Fruit fly (Drosophila melanogaster) whole organism, embryonic: ENCODE measurements around the gene Polr3I.

ENCODE experiments used
- B-H1 ChIP-seq: fragments of 200-800 bp; sonication (Bioruptor generic); IDR thresholded peaks from 3 replicates; pipeline ENCODE4 v1.3.6; 2022; ENCODE audit warnings: missing biosample characterization, missing genetic modification characterization
- CG10209 ChIP-seq: fragments of 200-800 bp; sonication (Bioruptor generic); optimal IDR thresholded peaks from 3 replicates; lab custom pipeline; 2017; ENCODE audit warnings: missing biosample characterization, mild to moderate bottlenecking, missing genetic modification characterization, missing genetic modification reagents
- CG10959 ChIP-seq: fragments of 200-800 bp; sonication (Bioruptor generic); IDR thresholded peaks from 2 replicates; pipeline ENCODE4 v1.3.6; 2022; ENCODE audit warnings: missing biosample characterization, missing genetic modification characterization
- CG11456 ChIP-seq: fragments of 200-800 bp; sonication (Bioruptor generic); IDR thresholded peaks from 3 replicates; pipeline ENCODE4 v1.3.6; 2022; ENCODE audit warnings: missing biosample characterization, missing genetic modification characterization
- CG11504 ChIP-seq: fragments of 200-800 bp; sonication (Bioruptor generic); optimal IDR thresholded peaks from 3 replicates; lab custom pipeline; 2019; ENCODE audit warnings: missing biosample characterization, mild to moderate bottlenecking, missing genetic modification characterization, moderate library complexity
- CG12236 ChIP-seq: fragments of 200-800 bp; sonication (Bioruptor generic); optimal IDR thresholded peaks from 2 replicates; lab custom pipeline; 2016; ENCODE audit warnings: missing biosample characterization, missing genetic modification characterization
- CG12769 ChIP-seq: fragments of 200-800 bp; sonication (Bioruptor generic); optimal IDR thresholded peaks from 2 replicates; lab custom pipeline; 2019; ENCODE audit warnings: missing biosample characterization, mild to moderate bottlenecking, missing genetic modification characterization, moderate library complexity
- CG13287 ChIP-seq: fragments of 200-800 bp; sonication (Bioruptor generic); IDR thresholded peaks from 2 replicates; pipeline ENCODE4 v1.3.6; 2022; ENCODE audit warnings: missing biosample characterization, missing genetic modification characterization; ENCODE audit not compliant: partially characterized antibody
- CG13894 ChIP-seq: fragments of 200-800 bp; sonication (Bioruptor generic); optimal IDR thresholded peaks from 3 replicates; lab custom pipeline; 2018; ENCODE audit warnings: missing biosample characterization, mild to moderate bottlenecking, missing genetic modification characterization, moderate library complexity
- CG15601 ChIP-seq: fragments of 200-800 bp; sonication (Bioruptor generic); optimal IDR thresholded peaks from 3 replicates; lab custom pipeline; 2019; ENCODE audit warnings: missing biosample characterization, mild to moderate bottlenecking, missing genetic modification characterization, moderate library complexity
- CG1832 ChIP-seq: fragments of 200-800 bp; sonication (Bioruptor generic); optimal IDR thresholded peaks from 2 replicates; lab custom pipeline; 2017; ENCODE audit warnings: missing biosample characterization, mild to moderate bottlenecking, missing genetic modification characterization, inconsistent platforms
- CG2678 ChIP-seq: fragments of 200-800 bp; sonication (Bioruptor generic); optimal IDR thresholded peaks from 3 replicates; lab custom pipeline; 2019; ENCODE audit warnings: missing biosample characterization, mild to moderate bottlenecking, missing genetic modification characterization, moderate library complexity
- CG31441 ChIP-seq: fragments of 200-800 bp; sonication (Bioruptor generic); IDR thresholded peaks from 2 replicates; pipeline ENCODE4 v1.3.6; 2022; ENCODE audit warnings: missing biosample characterization, missing genetic modification characterization
- CG34422 ChIP-seq: fragments of 200-800 bp; sonication (Bioruptor generic); IDR thresholded peaks from 3 replicates; pipeline ENCODE4 v1.3.6; 2022; ENCODE audit warnings: missing biosample characterization, missing genetic modification characterization
- CG8290 ChIP-seq, 3 experiments: fragments of 200-800 bp; sonication (Bioruptor generic); optimal IDR thresholded peaks; 2 replicates each; lab custom pipeline; 2016 to 2019; ENCODE audit warnings: missing biosample characterization in 3 of 3, missing genetic modification characterization in 3 of 3, mild to moderate bottlenecking in 2 of 3, moderate library complexity in 1 of 3
- CG8388 ChIP-seq: fragments of 200-800 bp; sonication (Bioruptor generic); optimal IDR thresholded peaks from 2 replicates; lab custom pipeline; 2019; ENCODE audit warnings: missing biosample characterization, mild to moderate bottlenecking, missing genetic modification characterization, moderate library complexity
- D19A ChIP-seq: fragments of 200-800 bp; optimal IDR thresholded peaks from 3 replicates; lab custom pipeline; 2019; ENCODE audit warnings: missing biosample characterization, mild to moderate bottlenecking, missing genetic modification characterization, moderate library complexity
- D19B ChIP-seq: fragments of 200-800 bp; sonication (Bioruptor generic); optimal IDR thresholded peaks from 2 replicates; lab custom pipeline; 2017; ENCODE audit warnings: missing biosample characterization, mild to moderate bottlenecking, missing genetic modification characterization
- Deaf1 ChIP-seq: fragments of 200-800 bp; optimal IDR thresholded peaks from 3 replicates; lab custom pipeline; 2019; ENCODE audit warnings: missing biosample characterization, mild to moderate bottlenecking, missing genetic modification characterization, moderate library complexity
- Drgx ChIP-seq: fragments of 200-800 bp; sonication (Bioruptor generic); IDR thresholded peaks from 2 replicates; pipeline ENCODE4 v1.3.6; 2022; ENCODE audit warnings: missing biosample characterization, missing genetic modification characterization
- E2f2 ChIP-seq: fragments of 200-800 bp; sonication (Bioruptor generic); IDR thresholded peaks from 2 replicates; pipeline ENCODE4 v1.3.6; 2022; ENCODE audit warnings: missing biosample characterization, missing genetic modification characterization
- Hr78 ChIP-seq, 2 experiments: fragments of 200-800 bp in 1 of 2; fragments of >200 bp in 1 of 2; sonication (Bioruptor generic) in 1 of 2; optimal IDR thresholded peaks; 2 replicates each; lab custom pipeline; 2017 to 2019; ENCODE audit warnings: missing biosample characterization in 2 of 2, missing genetic modification characterization in 2 of 2, mild to moderate bottlenecking in 1 of 2, moderate library complexity in 1 of 2
- Jarid2 ChIP-seq: fragments of 200-800 bp; sonication (Bioruptor generic); optimal IDR thresholded peaks from 3 replicates; lab custom pipeline; 2017; ENCODE audit warnings: mild to moderate bottlenecking, missing biosample characterization, missing genetic modification reagents, missing genetic modification characterization
- Med ChIP-seq: fragments of 200-800 bp; sonication (Bioruptor generic); peaks from one replicate; lab custom pipeline; 2016; ENCODE audit warnings: missing biosample characterization, missing genetic modification characterization, mild to moderate bottlenecking, inconsistent platforms, moderate library complexity
- Mes4 ChIP-seq: fragments of 200-800 bp; sonication (Bioruptor generic); optimal IDR thresholded peaks from 2 replicates; lab custom pipeline; 2016; ENCODE audit warnings: missing biosample characterization, missing genetic modification characterization
- Myb ChIP-seq: fragments of 200-800 bp; sonication (Bioruptor generic); optimal IDR thresholded peaks from 2 replicates; lab custom pipeline; 2016; ENCODE audit warnings: missing biosample characterization, missing genetic modification characterization
- Neu2 ChIP-seq: fragments of 200-800 bp; sonication (Bioruptor generic); optimal IDR thresholded peaks from 3 replicates; lab custom pipeline; 2016; ENCODE audit warnings: missing biosample characterization, missing genetic modification characterization, borderline replicate concordance
- Taf1 ChIP-seq: fragments of 200-800 bp; sonication (Bioruptor generic); IDR thresholded peaks from 2 replicates; pipeline ENCODE4 v1.3.6; 2022; ENCODE audit warnings: missing biosample characterization, missing genetic modification characterization
- al ChIP-seq: fragments of 200-800 bp; sonication (Bioruptor generic); IDR thresholded peaks from 2 replicates; pipeline ENCODE4 v1.3.6; 2022; ENCODE audit warnings: missing biosample characterization, missing genetic modification characterization
- br ChIP-seq: fragments of >200 bp; optimal IDR thresholded peaks from 2 replicates; lab custom pipeline; 2017
- chinmo ChIP-seq: fragments of 200-800 bp; sonication (Bioruptor generic); IDR thresholded peaks from 4 replicates; pipeline ENCODE4 v1.3.6; 2022; ENCODE audit warnings: missing biosample characterization, missing genetic modification characterization; ENCODE audit not compliant: partially characterized antibody
- ci ChIP-seq: fragments of 200-800 bp; sonication (Bioruptor generic); IDR thresholded peaks from 3 replicates; pipeline ENCODE4 v1.3.6; 2022; ENCODE audit warnings: missing biosample characterization, missing genetic modification characterization
- crol ChIP-seq: fragments of 200-800 bp; sonication (Bioruptor generic); IDR thresholded peaks from 2 replicates; pipeline ENCODE4 v1.3.6; 2022; ENCODE audit warnings: missing biosample characterization, missing genetic modification characterization
- exex ChIP-seq: fragments of 200-800 bp; sonication (Bioruptor generic); optimal IDR thresholded peaks from 4 replicates; lab custom pipeline; 2018; ENCODE audit warnings: missing biosample characterization, mild to moderate bottlenecking, missing genetic modification characterization, moderate library complexity
- fd102C ChIP-seq: fragments of 200-800 bp; sonication (Bioruptor generic); optimal IDR thresholded peaks from 2 replicates; lab custom pipeline; 2018; ENCODE audit warnings: missing biosample characterization, mild to moderate bottlenecking, missing genetic modification characterization, moderate library complexity
- gcm2 ChIP-seq: fragments of 200-800 bp; sonication (Bioruptor generic); optimal IDR thresholded peaks from 2 replicates; lab custom pipeline; 2016; ENCODE audit warnings: missing biosample characterization, missing genetic modification characterization
- grau ChIP-seq: fragments of 200-800 bp; optimal IDR thresholded peaks from 3 replicates; lab custom pipeline; 2019; ENCODE audit warnings: missing biosample characterization, mild to moderate bottlenecking, missing genetic modification characterization, moderate library complexity
- inv ChIP-seq: fragments of 200-800 bp; sonication (Bioruptor generic); IDR thresholded peaks from 2 replicates; pipeline ENCODE4 v1.3.6; 2022; ENCODE audit warnings: missing biosample characterization, missing genetic modification characterization; ENCODE audit not compliant: partially characterized antibody
- otp ChIP-seq: fragments of 200-800 bp; sonication (Bioruptor generic); IDR thresholded peaks from 3 replicates; pipeline ENCODE4, ENCODE4 v1.3.6; 2022; ENCODE audit warnings: missing biosample characterization, missing genetic modification characterization
- pfk ChIP-seq: fragments of 200-800 bp; sonication (Bioruptor generic); optimal IDR thresholded peaks from 2 replicates; lab custom pipeline; 2018; ENCODE audit warnings: missing biosample characterization, mild to moderate bottlenecking, missing genetic modification characterization, moderate library complexity
- phol ChIP-seq: fragments of 200-800 bp; sonication (Bioruptor generic); optimal IDR thresholded peaks from 3 replicates; lab custom pipeline; 2018; ENCODE audit warnings: missing biosample characterization, mild to moderate bottlenecking, missing genetic modification characterization, moderate library complexity
- row ChIP-seq: fragments of 200-800 bp; sonication (Bioruptor generic); IDR thresholded peaks from 3 replicates; pipeline ENCODE4 v1.3.6; 2022; ENCODE audit warnings: missing biosample characterization, missing genetic modification characterization
- tna ChIP-seq: fragments of 200-800 bp; sonication (Bioruptor generic); IDR thresholded peaks from 2 replicates; pipeline ENCODE4 v1.3.6; 2022; ENCODE audit warnings: missing biosample characterization, missing genetic modification characterization; ENCODE audit not compliant: partially characterized antibody
- vnd ChIP-seq: fragments of 200-800 bp; sonication (Bioruptor generic); IDR thresholded peaks from 3 replicates; pipeline ENCODE4 v1.3.6; 2022; ENCODE audit warnings: missing biosample characterization, missing genetic modification characterization; ENCODE audit not compliant: partially characterized antibody
- vvl ChIP-seq: fragments of 200-800 bp; sonication (Bioruptor generic); IDR thresholded peaks from 2 replicates; pipeline ENCODE4 v1.3.6; 2022; ENCODE audit warnings: missing biosample characterization, missing genetic modification characterization

Polr3I gene

DNA sequence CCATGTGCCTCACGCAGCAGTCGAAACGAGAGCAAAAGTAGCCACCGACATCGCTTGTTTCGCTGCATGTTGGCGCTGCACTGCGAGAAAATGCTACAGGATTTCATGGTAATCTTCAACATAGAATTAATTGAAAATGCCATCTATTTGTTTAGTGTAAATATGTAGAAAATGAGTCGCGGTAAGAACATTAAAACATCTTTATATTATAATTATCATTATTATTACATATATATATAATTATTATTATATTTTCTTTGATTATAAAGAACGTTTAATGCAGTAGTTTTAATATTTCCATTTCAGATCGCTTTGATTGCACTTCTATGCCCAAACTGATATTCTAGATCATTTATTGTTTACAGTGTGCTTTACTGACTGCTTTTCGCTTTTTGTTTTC lies 11.3 kb upstream of the Polr3I start (continued):
- TF ChIP-seq Mes4 (GFP tag; lab: Kevin White, UChicago): no peak
- peak; percentile 16 for TF ChIP-seq phol (tag; lab: Kevin White, UChicago)
- no peak for TF ChIP-seq fd102C
- TF ChIP-seq CG15601 (tag; lab: Kevin White, UChicago): peak; percentile 12
- peak; percentile 19 for TF ChIP-seq CG8388
- peak; percentile 14 for TF ChIP-seq CG2678 (tag; lab: Kevin White, UChicago)
- peak; percentile 53; the same call in 1 of the 2 replicates for TF ChIP-seq Drgx (GFP tag; lab: Robert Waterston, UW)
- peak; percentile 3 for TF ChIP-seq grau (tag; lab: Kevin White, UChicago)
- peak; percentile 46; the same call in 1 of the 2 replicates for TF ChIP-seq CG31441 (GFP tag; lab: Robert Waterston, UW)
- peak; percentile 52 for TF ChIP-seq CG11504 (tag; lab: Kevin White, UChicago)

dm6 chrX:16874671-16875070 lies 9.7 kb upstream of the Polr3I start:
- TF ChIP-seq CG11456 (GFP tag; lab: Robert Waterston, UW) (0 out of 3 replicates have a peak, but pooled peaks have one; percentile 38), CG10959 (GFP tag; lab: Robert Waterston, UW) (no peak), CG10209 (GFP tag; lab: Kevin White, UChicago) (no peak), Myb (peak; percentile 33), CG1832 (GFP tag; lab: Kevin White, UChicago) (no peak), E2f2 (GFP tag; lab: Robert Waterston, UW) (peak; percentile 37; the same call in 1 of the 2 replicates), inv (GFP tag; lab: Robert Waterston, UW) (no peak), Jarid2 (GFP tag; lab: Kevin White, UChicago) (peak; percentile 43), phol (tag; lab: Kevin White, UChicago) (no peak), B-H1 (GFP tag; lab: Robert Waterston, UW) (no peak), chinmo (GFP tag; lab: Robert Waterston, UW) (peak; percentile 82; the same call in 1 of the 4 replicates), CG13287 (GFP tag; lab: Robert Waterston, UW) (peak; percentile 10; the same call in 1 of the 2 replicates), exex (tag; lab: Kevin White, UChicago) (no peak), CG8290 (GFP tag; optimal IDR thresholded peaks at IDR 0.05; lab: Kevin White, UChicago) (no peak), CG8290 (tag; optimal IDR thresholded peaks at IDR 0.05; lab: Kevin White, UChicago) (peak in 1 of 2 experiments; percentile 3), br (no peak), al (GFP tag; lab: Robert Waterston, UW) (no peak), Deaf1 (tag; lab: Kevin White, UChicago) (peak; percentile 24), grau (tag; lab: Kevin White, UChicago) (no peak), pfk (GFP tag; lab: Kevin White, UChicago) (peak; percentile 92), Taf1 (GFP tag; lab: Robert Waterston, UW) (no peak), Neu2 (GFP tag; lab: Kevin White, UChicago) (no peak)

DNA sequence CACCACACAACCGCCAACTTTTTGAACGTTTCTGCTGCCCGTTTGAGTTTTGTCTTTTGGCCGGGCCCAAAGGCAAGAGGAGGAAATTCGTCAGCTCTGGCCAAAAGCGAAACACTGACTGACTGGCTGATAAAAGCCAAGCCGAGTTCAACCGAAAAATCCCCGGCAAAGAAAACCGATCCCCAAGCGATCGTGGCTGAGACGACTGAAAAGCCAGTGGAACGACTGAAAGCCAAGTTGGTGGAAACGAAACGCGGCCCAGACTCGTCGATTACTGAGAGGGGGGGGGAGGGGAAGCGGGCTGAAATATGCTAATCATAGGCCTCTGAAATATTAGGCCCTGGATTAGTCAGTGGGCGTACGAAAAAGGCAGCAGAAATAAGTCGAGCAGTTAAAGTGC lies 8.0 kb upstream of the Polr3I start, which contains the start of gene CG13003:
Gene CG13003, minus strand, starts transcription at position 120 of the 400 bp plus-strand sequence.
- TF ChIP-seq pfk (GFP tag; lab: Kevin White, UChicago) (peak; percentile 94), gcm2 (GFP tag; lab: Kevin White, UChicago) (no peak), ci (GFP tag; lab: Robert Waterston, UW) (peak; percentile 11; the same call in 1 of the 3 replicates), E2f2 (GFP tag; lab: Robert Waterston, UW) (peak; percentile 15; the same call in 1 of the 2 replicates), CG13894 (tag; lab: Kevin White, UChicago) (peak; percentile 5), vvl (peak; percentile 91), CG12236 (GFP tag; lab: Kevin White, UChicago) (no peak), Hr78 (GFP tag; optimal IDR thresholded peaks at IDR 0.05; lab: Kevin White, UChicago) (peak in 1 of 2 experiments; percentile 10), row (GFP tag; lab: Robert Waterston, UW) (peak; percentile 11; the same call in 1 of the 3 replicates), otp (GFP tag; lab: Robert Waterston, UW) (0 out of 3 replicates have a peak, but pooled peaks have one; percentile 45), D19B (no peak), vnd (GFP tag; lab: Robert Waterston, UW) (no peak), Med (GFP tag; lab: Kevin White, UChicago) (peak; percentile 71), tna (GFP tag; lab: Robert Waterston, UW) (0 out of 2 replicates have a peak, but pooled peaks have one; percentile 7), D19A (tag; lab: Kevin White, UChicago) (no peak), Deaf1 (tag; lab: Kevin White, UChicago) (peak; percentile 88), CG34422 (GFP tag; lab: Robert Waterston, UW) (0 out of 3 replicates have a peak, but pooled peaks have one; percentile 20), crol (GFP tag; lab: Robert Waterston, UW) (peak; percentile 69), chinmo (GFP tag; lab: Robert Waterston, UW) (peak; percentile 63; the same call in 1 of the 4 replicates), CG12769 (tag; lab: Kevin White, UChicago) (peak; percentile 80)
